Worm (Caenorhabditis elegans) whole organism, L2 larva: ENCODE data around the gene mel-46.
"Not testable (repeated sequence)": the region's sequence is repeated elsewhere in the genome, so short reads cannot be mapped to it uniquely, and the experiment has no call there.

Source experiments
- ceh-16 ChIP-seq: fragments of 150-350 bp; optimal IDR thresholded peaks from 2 replicates; lab custom pipeline; 2014; ENCODE audit warnings: missing biosample characterization, missing genetic modification characterization
- mab-5 ChIP-seq: fragments of 150-350 bp; optimal IDR thresholded peaks from 2 replicates; lab custom pipeline; 2014; ENCODE audit warnings: missing biosample characterization, missing genetic modification characterization
- nhr-25 ChIP-seq: fragments of 150-350 bp; sonication (generic microtip); optimal IDR thresholded peaks from 3 replicates; lab custom pipeline; 2014; ENCODE audit warnings: missing biosample characterization, missing genetic modification characterization
- nhr-77 ChIP-seq: fragments of 150-350 bp; optimal IDR thresholded peaks from 2 replicates; lab custom pipeline; 2014; ENCODE audit warnings: missing biosample characterization, missing genetic modification characterization

DNA sequence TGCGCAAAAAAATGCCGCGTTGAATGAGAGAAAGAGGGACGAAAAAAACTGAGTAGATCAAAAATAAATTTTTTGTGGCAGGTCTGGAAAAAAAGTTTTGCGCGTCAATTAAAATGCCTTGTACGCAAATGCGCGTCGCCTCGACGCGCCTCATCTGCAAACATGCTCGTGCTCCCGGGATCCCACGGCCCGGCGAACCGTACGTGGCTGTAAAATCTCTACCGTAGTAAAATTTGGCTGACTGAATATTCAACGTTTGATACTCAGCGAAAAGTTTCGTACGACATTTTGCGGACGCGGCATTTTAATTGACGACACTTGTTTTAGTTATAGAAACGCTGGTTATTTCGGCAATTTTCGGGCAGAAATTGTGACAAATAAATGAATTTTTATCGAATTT lies 17.9 kb downstream of the mel-46 start:
- TF ChIP-seq nhr-77 (tag; lab: Kevin White, UChicago); mab-5 (tag; lab: Kevin White, UChicago); nhr-25; ceh-16 (tag; lab: Kevin White, UChicago): not testable (repeated sequence)
